Worm (Caenorhabditis elegans) whole organism, L2 larva: ENCODE measurements around the gene ugt-36.
A peak's percentile ranks its signal among the peaks of the same experiment; 100 is the strongest.

Source experiments
- F13H6.1 ChIP-seq: sonication (generic microtip); optimal IDR thresholded peaks from 2 replicates; lab custom pipeline; 2016; ENCODE audit warnings: missing genetic modification characterization, missing compliant biosample characterization
- Y55F3AM.14 ChIP-seq: fragments of 200-800 bp; sonication (Bioruptor generic); optimal IDR thresholded peaks from 2 replicates; lab custom pipeline; 2018; ENCODE audit warnings: mild to moderate bottlenecking, missing genetic modification characterization, missing compliant biosample characterization
- ZK546.5 ChIP-seq: sonication (generic microtip); optimal IDR thresholded peaks from 2 replicates; lab custom pipeline; 2017; ENCODE audit warnings: missing biosample characterization, missing genetic modification characterization
- alr-1 ChIP-seq: fragments of 150-350 bp; optimal IDR thresholded peaks from 2 replicates; lab custom pipeline; 2014; ENCODE audit warnings: missing biosample characterization, missing genetic modification characterization
- ama-1 ChIP-seq: fragments of 150-350 bp; optimal IDR thresholded peaks from 2 replicates; lab custom pipeline; 2018; ENCODE audit warnings: inconsistent platforms
- ceh-16 ChIP-seq: fragments of 150-350 bp; optimal IDR thresholded peaks from 2 replicates; lab custom pipeline; 2014; ENCODE audit warnings: missing biosample characterization, missing genetic modification characterization
- ceh-82 ChIP-seq: fragments of 150-350 bp; optimal IDR thresholded peaks from 2 replicates; lab custom pipeline; 2014; ENCODE audit warnings: missing biosample characterization, missing genetic modification characterization
- crh-2 ChIP-seq: sonication (generic microtip); optimal IDR thresholded peaks from 2 replicates; lab custom pipeline; 2017; ENCODE audit warnings: missing biosample characterization, missing genetic modification characterization
- dmd-4 ChIP-seq: sonication (generic microtip); optimal IDR thresholded peaks from 2 replicates; lab custom pipeline; 2017; ENCODE audit warnings: missing biosample characterization, missing genetic modification characterization
- elt-1 ChIP-seq: fragments of 150-350 bp; optimal IDR thresholded peaks from 2 replicates; lab custom pipeline; 2014; ENCODE audit warnings: missing biosample characterization, missing genetic modification characterization
- elt-3 ChIP-seq: sonication (generic microtip); optimal IDR thresholded peaks from 2 replicates; lab custom pipeline; 2017; ENCODE audit warnings: missing biosample characterization, missing genetic modification characterization
- fos-1 ChIP-seq: fragments of 150-350 bp; optimal IDR thresholded peaks from 2 replicates; lab custom pipeline; 2014; ENCODE audit warnings: missing biosample characterization, missing genetic modification characterization
- lin-11 ChIP-seq: fragments of 150-350 bp; sonication (generic microtip); optimal IDR thresholded peaks from 2 replicates; lab custom pipeline; 2014; ENCODE audit warnings: missing biosample characterization, missing genetic modification characterization, inconsistent platforms, mixed read lengths
- lin-39 ChIP-seq: fragments of 150-350 bp; optimal IDR thresholded peaks from 2 replicates; lab custom pipeline; 2014; ENCODE audit warnings: missing biosample characterization, missing genetic modification reagents, missing genetic modification characterization
- lsy-2 ChIP-seq, 2 experiments: fragments of 150-350 bp in 1 of 2; sonication (generic microtip) in 1 of 2; optimal IDR thresholded peaks; 2 replicates each; lab custom pipeline; 2014 to 2017; ENCODE audit warnings: missing biosample characterization in 2 of 2, missing genetic modification characterization in 2 of 2
- mab-5 ChIP-seq: fragments of 150-350 bp; optimal IDR thresholded peaks from 2 replicates; lab custom pipeline; 2014; ENCODE audit warnings: missing biosample characterization, missing genetic modification characterization
- mbf-1 ChIP-seq: sonication (generic microtip); optimal IDR thresholded peaks from 2 replicates; lab custom pipeline; 2017; ENCODE audit warnings: missing biosample characterization, missing genetic modification characterization
- nhr-11 ChIP-seq: fragments of 150-350 bp; optimal IDR thresholded peaks from 2 replicates; lab custom pipeline; 2014; ENCODE audit warnings: missing biosample characterization, missing genetic modification characterization
- nhr-12 ChIP-seq: fragments of 150-350 bp; optimal IDR thresholded peaks from 2 replicates; lab custom pipeline; 2014; ENCODE audit warnings: missing biosample characterization, missing genetic modification characterization
- nhr-129 ChIP-seq: fragments of 150-350 bp; optimal IDR thresholded peaks from 2 replicates; lab custom pipeline; 2014; ENCODE audit warnings: missing biosample characterization, missing genetic modification characterization
- nhr-23 ChIP-seq: fragments of 150-350 bp; optimal IDR thresholded peaks from 2 replicates; lab custom pipeline; 2014; ENCODE audit warnings: missing biosample characterization, missing genetic modification reagents, missing genetic modification characterization
- nhr-237 ChIP-seq: fragments of 150-350 bp; optimal IDR thresholded peaks from 2 replicates; lab custom pipeline; 2014; ENCODE audit warnings: missing biosample characterization, missing genetic modification characterization
- nhr-25 ChIP-seq: fragments of 150-350 bp; sonication (generic microtip); optimal IDR thresholded peaks from 3 replicates; lab custom pipeline; 2014; ENCODE audit warnings: missing biosample characterization, missing genetic modification characterization
- nhr-6 ChIP-seq: fragments of 150-350 bp; optimal IDR thresholded peaks from 2 replicates; lab custom pipeline; 2014; ENCODE audit warnings: missing biosample characterization, missing genetic modification characterization
- peb-1 ChIP-seq: fragments of 150-350 bp; optimal IDR thresholded peaks from 2 replicates; lab custom pipeline; 2014; ENCODE audit warnings: missing biosample characterization, missing genetic modification characterization
- sem-4 ChIP-seq: fragments of 150-350 bp; optimal IDR thresholded peaks from 2 replicates; lab custom pipeline; 2014; ENCODE audit warnings: missing biosample characterization, missing genetic modification reagents, missing genetic modification characterization
- skn-1 ChIP-seq: sonication (generic microtip); optimal IDR thresholded peaks from 2 replicates; lab custom pipeline; 2017; ENCODE audit warnings: missing biosample characterization, missing genetic modification characterization
- sma-3 ChIP-seq: sonication (generic microtip); optimal IDR thresholded peaks from 2 replicates; lab custom pipeline; 2016; ENCODE audit warnings: missing genetic modification reagents, missing genetic modification characterization, missing compliant biosample characterization
- sma-9 ChIP-seq, 2 experiments: fragments of 150-350 bp in 1 of 2; sonication (generic microtip) in 1 of 2; optimal IDR thresholded peaks; 2 replicates each; lab custom pipeline; 2014 to 2016; ENCODE audit warnings: missing genetic modification characterization in 2 of 2, mild to moderate bottlenecking in 1 of 2, missing biosample characterization in 1 of 2, missing compliant biosample characterization in 1 of 2, missing genetic modification reagents in 1 of 2, moderate library complexity in 1 of 2
- snpc-4 ChIP-seq: fragments of 150-350 bp; optimal IDR thresholded peaks from 2 replicates; lab custom pipeline; 2014; ENCODE audit warnings: missing biosample characterization, missing genetic modification characterization
- unc-39 ChIP-seq: fragments of 150-350 bp; optimal IDR thresholded peaks from 2 replicates; lab custom pipeline; 2014; ENCODE audit warnings: missing biosample characterization, missing genetic modification characterization
- unc-55 ChIP-seq: fragments of 150-350 bp; sonication (generic microtip); optimal IDR thresholded peaks from 3 replicates; lab custom pipeline; 2014; ENCODE audit warnings: missing biosample characterization, missing genetic modification reagents, missing genetic modification characterization
- unc-62 ChIP-seq: fragments of 150-350 bp; optimal IDR thresholded peaks from 2 replicates; lab custom pipeline; 2014; ENCODE audit warnings: missing biosample characterization, missing genetic modification reagents, missing genetic modification characterization
- zag-1 ChIP-seq: fragments of 150-350 bp; optimal IDR thresholded peaks from 2 replicates; lab custom pipeline; 2014; ENCODE audit warnings: missing biosample characterization, missing genetic modification characterization
- ztf-1 ChIP-seq: fragments of 200-800 bp; sonication (Bioruptor generic); conservative IDR thresholded peaks from 2 replicates; pipeline ENCODE4 v1.3.6; 2022; ENCODE audit warnings: missing genetic modification characterization, missing compliant biosample characterization
- ztf-11 ChIP-seq: sonication (generic microtip); optimal IDR thresholded peaks from 2 replicates; lab custom pipeline; 2017; ENCODE audit warnings: missing biosample characterization, missing genetic modification characterization
- ztf-4 ChIP-seq: fragments of 150-350 bp; optimal IDR thresholded peaks from 2 replicates; lab custom pipeline; 2014; ENCODE audit warnings: missing biosample characterization, missing genetic modification characterization

ugt-36 gene

ce11 chrV:7136859-7137258 lies 29.9 kb upstream of the ugt-36 start:
- no peak for TF ChIP-seq mbf-1
- no peak for TF ChIP-seq F13H6.1 (tag; lab: Kevin White, UChicago)
- no peak for TF ChIP-seq sma-9 (GFP tag; optimal IDR thresholded peaks at IDR 0.05; lab: Kevin White, UChicago)
- no peak for TF ChIP-seq sma-9 (tag; optimal IDR thresholded peaks at IDR 0.05; lab: Kevin White, UChicago)
- TF ChIP-seq Y55F3AM.14 = no peak
- no peak for TF ChIP-seq mab-5 (tag; lab: Kevin White, UChicago)
- no peak for TF ChIP-seq lin-39 (tag; lab: Kevin White, UChicago)
- TF ChIP-seq zag-1 = no peak
- no peak for TF ChIP-seq elt-3
- no peak for TF ChIP-seq dmd-4 (tag; lab: Kevin White, UChicago)
- TF ChIP-seq ztf-1 = no peak
- no peak for TF ChIP-seq nhr-237 (tag; lab: Kevin White, UChicago)
- no peak for TF ChIP-seq ztf-11 (tag; lab: Kevin White, UChicago)
- TF ChIP-seq sma-3 = no peak
- no peak for TF ChIP-seq nhr-12
- no peak for TF ChIP-seq ama-1
- no peak for TF ChIP-seq nhr-11 (tag; lab: Kevin White, UChicago)
- no peak for TF ChIP-seq fos-1 (tag; lab: Kevin White, UChicago)
- TF ChIP-seq unc-55 (GFP tag; lab: Kevin White, UChicago) = no peak
- TF ChIP-seq skn-1 (tag; lab: Kevin White, UChicago) = no peak
- TF ChIP-seq ztf-4 = no peak

ce11 chrV:7138320-7138719 lies 28.5 kb upstream of the ugt-36 start, which contains the start of gene str-112:
TSS of gene str-112 (minus strand) at chrV:7138420.
- TF ChIP-seq snpc-4 (no peak), sem-4 (tag; lab: Kevin White, UChicago) (no peak), nhr-129 (tag; lab: Kevin White, UChicago) (no peak)

ce11 chrV:7140368-7140767 lies 26.4 kb upstream of the ugt-36 start:
- TF ChIP-seq nhr-25 (tag; lab: Kevin White, UChicago) (no peak), sma-9 (GFP tag; optimal IDR thresholded peaks at IDR 0.05; lab: Kevin White, UChicago) (peak; percentile 24), sma-9 (tag; optimal IDR thresholded peaks at IDR 0.05; lab: Kevin White, UChicago) (no peak)
- TF ChIP-seq, all 48 proteins: peak for 1

ce11 chrV:7141864-7142263 lies 24.9 kb upstream of the ugt-36 start, which contains the start of gene ugt-40:
TSS of gene ugt-40 (minus strand) at chrV:7141964.
- TF ChIP-seq unc-62 (GFP tag; lab: Kevin White, UChicago) = no peak
- no peak for TF ChIP-seq zag-1
- no peak for TF ChIP-seq dmd-4 (tag; lab: Kevin White, UChicago)
- no peak for TF ChIP-seq nhr-23 (tag; lab: Kevin White, UChicago)
- no peak for TF ChIP-seq nhr-12
- no peak for TF ChIP-seq ZK546.5 (tag; lab: Kevin White, UChicago)
- TF ChIP-seq unc-39 (tag; lab: Kevin White, UChicago) = no peak
- no peak for TF ChIP-seq lin-11
- no peak for TF ChIP-seq peb-1 (tag; lab: Kevin White, UChicago)
- TF ChIP-seq elt-1 = no peak
- no peak for TF ChIP-seq ceh-82 (tag; lab: Kevin White, UChicago)
- no peak for TF ChIP-seq ceh-16
- TF ChIP-seq ztf-1 = no peak
- no peak for TF ChIP-seq mbf-1

ce11 chrV:7142661-7143060 lies 24.1 kb upstream of the ugt-36 start:
- TF ChIP-seq fos-1 (tag; lab: Kevin White, UChicago) (peak; percentile 11), snpc-4 (peak; percentile 87), ztf-11 (tag; lab: Kevin White, UChicago) (no peak), F13H6.1 (tag; lab: Kevin White, UChicago) (no peak)

- TF ChIP-seq ztf-4 (no peak), unc-39 (tag; lab: Kevin White, UChicago) (no peak), F13H6.1 (tag; lab: Kevin White, UChicago) (no peak), unc-55 (GFP tag; lab: Kevin White, UChicago) (no peak), alr-1 (tag; lab: Kevin White, UChicago) (no peak), crh-2 (no peak), Y55F3AM.14 (no peak), lsy-2 (tag; optimal IDR thresholded peaks at IDR 0.05; lab: Kevin White, UChicago) (no peak), elt-3 (no peak), skn-1 (tag; lab: Kevin White, UChicago) (no peak), nhr-6 (tag; lab: Kevin White, UChicago) (no peak), mbf-1 (no peak)
Observed at ce11 chrV:7145250-7145850, 21.5 kb upstream of the ugt-36 start, which contains the start of gene ugt-37. TSS of gene ugt-37 (minus strand) at chrV:7145318.
